Fruit fly (Drosophila melanogaster) whole organism, adult: Measurements from ENCODE around the gene CG42685.
A peak's percentile ranks its signal among the peaks of the same experiment; 100 is the strongest.

Source experiments
- CG11617 ChIP-seq: fragments of 200-800 bp; sonication (Bioruptor generic); optimal IDR thresholded peaks from 2 replicates; lab custom pipeline; 2017; ENCODE audit warnings: mild to moderate bottlenecking, missing biosample characterization, missing genetic modification reagents, missing genetic modification characterization
- CG14711 ChIP-seq: fragments of 200-800 bp; sonication (Bioruptor generic); optimal IDR thresholded peaks from 2 replicates; lab custom pipeline; 2018; ENCODE audit warnings: missing biosample characterization, mild to moderate bottlenecking, missing genetic modification characterization, moderate library complexity
- CG1620 ChIP-seq: fragments of 200-800 bp; sonication (Bioruptor generic); optimal IDR thresholded peaks from 2 replicates; lab custom pipeline; 2016; ENCODE audit warnings: missing biosample characterization, missing genetic modification characterization
- CG7101 ChIP-seq: fragments of 200-800 bp; sonication (Bioruptor generic); optimal IDR thresholded peaks from 2 replicates; lab custom pipeline; 2018; ENCODE audit warnings: missing biosample characterization, mild to moderate bottlenecking, missing genetic modification characterization, moderate library complexity
- Clk ChIP-seq: fragments of 200-800 bp; sonication (Bioruptor generic); optimal IDR thresholded peaks from 2 replicates; lab custom pipeline; 2017; ENCODE audit warnings: missing biosample characterization, missing genetic modification characterization
- Crg-1 ChIP-seq: fragments of 200-800 bp; sonication (Bioruptor generic); optimal IDR thresholded peaks from 2 replicates; lab custom pipeline; 2016; ENCODE audit warnings: missing biosample characterization, missing genetic modification characterization
- bab1 ChIP-seq: fragments of 200-800 bp; sonication (Bioruptor generic); optimal IDR thresholded peaks from 3 replicates; lab custom pipeline; 2019; ENCODE audit warnings: missing biosample characterization, mild to moderate bottlenecking, missing genetic modification characterization, moderate library complexity
- cic ChIP-seq: fragments of 200-800 bp; sonication (Bioruptor generic); optimal IDR thresholded peaks from 2 replicates; lab custom pipeline; 2017; ENCODE audit warnings: missing biosample characterization, mild to moderate bottlenecking, missing genetic modification characterization, moderate library complexity
- kay ChIP-seq: fragments of 200-800 bp; sonication (Bioruptor generic); peaks from one replicate; lab custom pipeline; 2016; ENCODE audit warnings: missing biosample characterization, missing genetic modification characterization, borderline replicate concordance
- ovo ChIP-seq: fragments of 200-800 bp; sonication (Bioruptor generic); optimal IDR thresholded peaks from 2 replicates; lab custom pipeline; 2016; ENCODE audit warnings: missing biosample characterization, missing genetic modification characterization

dm6 chr2L:14685637-14686232 is 44.2 kb downstream of the CG42685 start:
- peak; percentile 96 for TF ChIP-seq Crg-1 (GFP tag; lab: Kevin White, UChicago)
- peak; percentile 98 for TF ChIP-seq kay
- TF ChIP-seq CG1620 (GFP tag; lab: Kevin White, UChicago), result peak; percentile 92
- TF ChIP-seq CG14711, result peak; percentile 71
- TF ChIP-seq cic (GFP tag; lab: Kevin White, UChicago), result peak; percentile 77
- TF ChIP-seq CG7101 (tag; lab: Kevin White, UChicago), result peak; percentile 90
- TF ChIP-seq Clk (GFP tag; lab: Kevin White, UChicago), result peak; percentile 77
- TF ChIP-seq ovo, result peak; percentile 97
- no peak for TF ChIP-seq bab1
- peak; percentile 78 for TF ChIP-seq CG11617
